Comparison of ENCODE assay signal across 2 fruit fly cellular contexts in the genomic region with DNA sequence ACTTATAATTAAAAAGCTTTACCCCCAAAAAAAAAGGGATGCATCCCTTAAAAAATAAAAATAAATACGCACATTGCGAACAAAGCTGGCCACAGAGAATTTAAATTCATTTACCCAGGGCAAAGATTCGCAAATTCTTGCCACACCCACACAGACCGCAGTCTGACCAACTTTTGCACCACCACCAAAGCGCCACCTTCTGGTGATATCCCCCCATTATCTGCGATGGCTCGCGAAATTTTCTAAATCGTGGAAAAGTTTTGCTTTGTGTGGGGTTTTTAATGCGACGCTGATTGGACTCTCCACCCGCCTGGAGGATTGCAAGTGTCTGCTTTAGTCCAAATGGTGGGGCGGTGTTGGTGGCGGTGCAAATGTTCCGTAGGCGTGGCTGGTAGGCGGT.
TF ChIP-seq lines count a peak whose summit lies in the region.

No protein-coding gene starts in this region.

- peak; percentile 57 to 65 for TF ChIP-seq CTCF in S2 (optimal IDR thresholded peaks at IDR 0.05; lab: Kevin White, UChicago)
- TF ChIP-seq CTCF in whole organism, embryonic (GFP tag; optimal IDR thresholded peaks at IDR 0.05; lab: Kevin White, UChicago), result peak; percentile 81

TF ChIP-seq in whole organism, embryonic, 481 proteins besides CTCF, POLR2A, EP300 and RAD21:
- no peak for TF ChIP-seq CG18011 (GFP tag; optimal IDR thresholded peaks at IDR 0.05; lab: Kevin White, UChicago)
- TF ChIP-seq CG10979 (tag; optimal IDR thresholded peaks at IDR 0.05; lab: Kevin White, UChicago), result peak; percentile 60
- no peak for TF ChIP-seq kay (GFP tag; optimal IDR thresholded peaks at IDR 0.05; lab: Kevin White, UChicago)
- TF ChIP-seq disco-r (GFP tag; optimal IDR thresholded peaks at IDR 0.05; lab: Kevin White, UChicago), result no peak
